Worm (Caenorhabditis elegans): ENCODE results near the gene sre-35.
A peak's percentile ranks its signal among the peaks of the same experiment; 100 is the strongest.

sre-35 gene

DNA sequence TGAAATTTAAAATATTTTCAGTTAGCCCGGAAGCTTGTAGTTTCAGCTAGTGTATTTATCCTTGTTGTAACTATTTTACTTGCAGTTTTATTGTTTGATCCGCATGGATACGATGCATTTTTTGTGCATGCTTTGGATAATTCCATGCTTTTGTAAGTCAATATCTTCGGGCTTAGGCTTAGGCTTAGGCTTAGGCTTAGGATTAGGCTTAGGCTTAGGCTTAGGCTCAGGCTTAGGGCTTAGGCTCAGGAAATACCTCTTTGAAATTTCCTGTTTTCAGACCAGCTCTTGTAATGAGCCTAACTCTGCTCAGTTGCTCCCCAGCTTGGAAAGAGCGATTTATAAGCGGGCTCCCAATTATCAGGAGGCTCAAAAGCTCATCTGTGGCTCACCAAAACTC, 14.4 kb upstream of the sre-35 start, which contains the start of gene srg-16:
srg-16 (plus strand) TSS at position 87 of the 400 bp plus-strand sequence.
- TF ChIP-seq ztf-4 (tag; optimal IDR thresholded peaks at IDR 0.05) (no peak), lin-39 (tag; optimal IDR thresholded peaks at IDR 0.05) (no peak)

DNA sequence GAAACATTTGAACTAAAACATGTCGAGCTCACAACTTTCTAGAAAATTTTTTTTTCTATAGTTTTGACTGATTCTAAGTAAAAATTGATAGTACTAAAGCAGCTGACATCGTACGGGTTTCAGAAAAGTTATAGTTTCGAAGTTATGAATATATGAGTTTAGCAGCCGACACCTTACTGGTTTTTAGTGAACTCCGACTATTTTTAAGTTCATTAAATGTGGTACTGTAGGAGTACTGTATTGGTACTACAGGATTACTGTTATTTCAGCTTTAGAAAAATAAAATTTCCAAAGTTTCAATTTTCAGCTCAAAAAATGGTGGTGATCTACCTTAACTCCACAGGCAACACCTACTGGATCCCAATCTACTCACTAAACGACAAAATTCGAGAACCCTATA, 12.9 kb upstream of the sre-35 start, which contains the start of gene sre-37:
sre-37 (plus strand) TSS at position 301 of the 400 bp plus-strand sequence.
- TF ChIP-seq peb-1 (tag; optimal IDR thresholded peaks at IDR 0.05) (no peak), fos-1 (tag; optimal IDR thresholded peaks at IDR 0.05) (no peak), nhr-129 (tag; optimal IDR thresholded peaks at IDR 0.05) (no peak), elt-3 (tag; optimal IDR thresholded peaks at IDR 0.05) (no peak), Y55F3AM.14 (GFP tag; optimal IDR thresholded peaks at IDR 0.05) (no peak), nhr-237 (tag; optimal IDR thresholded peaks at IDR 0.05) (no peak), unc-62 (GFP tag; optimal IDR thresholded peaks at IDR 0.05) (no peak), egl-27 (tag; optimal IDR thresholded peaks at IDR 0.05) (no peak), mab-5 (tag; optimal IDR thresholded peaks at IDR 0.05) (no peak), nhr-77 (tag; optimal IDR thresholded peaks at IDR 0.05) (no peak), lsy-2 (tag; optimal IDR thresholded peaks at IDR 0.05) (no peak)

DNA sequence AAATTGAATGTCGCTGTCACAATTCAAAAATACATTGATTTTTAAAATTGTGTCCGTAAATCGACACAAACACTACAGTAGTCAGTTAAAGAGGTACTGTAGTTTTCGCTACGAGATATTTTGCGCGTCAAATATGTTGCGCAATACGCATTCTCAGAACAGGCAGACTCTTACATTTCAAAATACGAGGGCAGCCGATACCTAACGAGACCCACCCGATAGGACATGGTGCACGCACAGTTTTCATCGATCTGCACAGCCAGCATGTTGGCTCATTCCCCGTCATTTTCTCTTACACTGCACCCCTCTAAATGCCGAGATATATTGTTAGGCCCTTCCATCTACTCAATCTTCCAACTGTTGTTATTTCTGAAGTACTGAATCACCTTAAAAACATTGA, 9.6 kb upstream of the sre-35 start, which contains the start of gene F15A4.2:
F15A4.2 (plus strand) TSS at position 301 of the 400 bp plus-strand sequence.
- TF ChIP-seq nhr-6 (tag; optimal IDR thresholded peaks at IDR 0.05) (no peak), ztf-4 (tag; optimal IDR thresholded peaks at IDR 0.05) (no peak), nhr-237 (tag; optimal IDR thresholded peaks at IDR 0.05) (no peak), skn-1 (tag; optimal IDR thresholded peaks at IDR 0.05) (no peak), zag-1 (tag; optimal IDR thresholded peaks at IDR 0.05) (no peak), elt-1 (tag; optimal IDR thresholded peaks at IDR 0.05) (no peak), R02D3.7 (tag; optimal IDR thresholded peaks at IDR 0.05) (no peak), nhr-10 (tag; optimal IDR thresholded peaks at IDR 0.05) (no peak), fos-1 (tag; optimal IDR thresholded peaks at IDR 0.05) (no peak), peb-1 (tag; optimal IDR thresholded peaks at IDR 0.05) (no peak)

DNA sequence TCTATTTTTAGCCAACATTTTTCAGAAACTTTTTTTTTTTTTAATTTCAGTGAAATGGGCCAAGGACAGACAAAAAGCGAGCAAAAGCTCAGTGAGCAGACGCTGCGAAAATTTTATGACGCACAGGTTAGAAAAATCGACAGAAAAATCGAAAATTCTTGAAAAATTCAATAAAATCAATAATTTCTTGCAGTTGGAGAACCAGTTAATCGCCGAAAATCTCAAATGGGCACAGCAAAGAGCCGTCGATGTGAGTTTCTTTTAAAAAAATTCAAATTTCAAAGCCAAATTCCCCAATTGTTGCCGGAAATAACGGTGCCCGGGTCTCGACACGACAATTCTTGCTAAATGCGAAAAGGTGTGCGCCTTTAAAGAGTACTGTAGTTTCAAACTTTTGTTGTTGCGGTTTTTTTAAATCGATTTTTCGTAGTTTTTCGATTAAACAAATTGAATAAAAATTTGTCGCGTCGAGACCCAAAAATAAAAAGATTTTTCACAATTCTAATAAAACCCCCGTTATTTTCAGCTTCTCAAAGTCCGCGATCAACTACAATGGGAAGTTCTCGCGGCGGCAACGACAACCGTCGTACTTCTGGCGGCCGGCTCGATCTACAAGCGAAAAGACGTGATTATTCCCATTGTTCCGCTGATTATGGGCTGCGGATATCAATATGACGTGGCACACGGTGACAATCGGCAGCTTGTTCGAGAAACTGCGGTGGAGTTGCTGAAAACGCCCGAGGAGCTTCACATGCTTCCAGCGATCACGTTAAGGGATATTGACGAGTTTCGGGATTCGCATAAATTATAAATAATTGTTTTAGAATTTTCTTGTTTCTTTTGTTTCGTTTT, 8.2 kb upstream of the sre-35 start, which contains the start of gene tag-280:
tag-280 (plus strand) TSS at position 51 of the 852 bp plus-strand sequence.
- TF ChIP-seq ceh-16 (tag; optimal IDR thresholded peaks at IDR 0.05) (no peak), nhr-6 (tag; optimal IDR thresholded peaks at IDR 0.05) (no peak), mdl-1 (tag; optimal IDR thresholded peaks at IDR 0.05) (no peak), nhr-12 (tag; optimal IDR thresholded peaks at IDR 0.05) (no peak)

DNA sequence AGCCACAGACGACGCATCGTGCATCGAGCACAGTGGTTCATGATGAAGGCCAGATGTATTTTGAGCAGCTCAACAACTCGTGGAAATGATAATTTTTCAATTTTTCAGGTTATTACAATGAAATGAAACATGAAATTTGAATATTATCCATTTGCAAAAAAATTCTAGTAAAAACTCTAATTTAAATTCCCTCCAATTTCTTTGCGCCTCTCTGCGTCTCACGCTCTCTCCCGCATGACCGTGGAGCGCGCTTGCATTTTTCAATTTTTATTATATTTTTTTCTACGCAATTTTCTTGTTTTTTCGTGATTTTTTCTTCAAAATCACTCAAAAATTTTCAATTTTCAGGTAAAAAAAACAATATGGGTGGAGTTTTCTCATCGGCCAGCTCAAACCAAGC, 6.8 kb upstream of the sre-35 start, which contains the start of gene tag-281:
tag-281 (plus strand) TSS at position 340 of the 400 bp plus-strand sequence.
- TF ChIP-seq lin-39 (tag; optimal IDR thresholded peaks at IDR 0.05) (no peak), Y55F3AM.14 (GFP tag; optimal IDR thresholded peaks at IDR 0.05) (no peak), nhr-12 (tag; optimal IDR thresholded peaks at IDR 0.05) (no peak), ztf-1 (GFP tag; conservative IDR thresholded peaks at IDR 0.05) (no peak), mdl-1 (tag; optimal IDR thresholded peaks at IDR 0.05) (peak in 1 of 2 experiments; percentile 14), nhr-23 (tag; optimal IDR thresholded peaks at IDR 0.05) (no peak), lsy-2 (tag; optimal IDR thresholded peaks at IDR 0.05) (peak; percentile 86 to 92), alr-1 (tag; optimal IDR thresholded peaks at IDR 0.05) (no peak), elt-1 (tag; optimal IDR thresholded peaks at IDR 0.05) (no peak), nhr-6 (tag; optimal IDR thresholded peaks at IDR 0.05) (peak; percentile 13), ama-1 (optimal IDR thresholded peaks at IDR 0.05) (no peak), R02D3.7 (tag; optimal IDR thresholded peaks at IDR 0.05) (peak; percentile 49), nhr-11 (tag; optimal IDR thresholded peaks at IDR 0.05) (no peak), ceh-16 (tag; optimal IDR thresholded peaks at IDR 0.05) (no peak), lin-11 (tag; optimal IDR thresholded peaks at IDR 0.05) (peak; percentile 66), unc-39 (tag; optimal IDR thresholded peaks at IDR 0.05) (no peak), nhr-237 (tag; optimal IDR thresholded peaks at IDR 0.05) (peak; percentile 49), egl-27 (tag; optimal IDR thresholded peaks at IDR 0.05) (peak; percentile 71), sem-4 (tag; optimal IDR thresholded peaks at IDR 0.05) (peak; percentile 58), nhr-77 (tag; optimal IDR thresholded peaks at IDR 0.05) (no peak), mbf-1 (tag; optimal IDR thresholded peaks at IDR 0.05) (no peak), nhr-21 (tag; optimal IDR thresholded peaks at IDR 0.05) (peak; percentile 72), sma-3 (GFP tag; optimal IDR thresholded peaks at IDR 0.05) (peak; percentile 82), elt-3 (tag; optimal IDR thresholded peaks at IDR 0.05) (no peak), nhr-10 (tag; optimal IDR thresholded peaks at IDR 0.05) (peak; percentile 41), crh-2 (tag; optimal IDR thresholded peaks at IDR 0.05) (peak; percentile 82), lin-13 (GFP tag; optimal IDR thresholded peaks at IDR 0.05) (peak; percentile 85), nhr-129 (tag; optimal IDR thresholded peaks at IDR 0.05) (peak; percentile 40), mab-5 (tag; optimal IDR thresholded peaks at IDR 0.05) (peak; percentile 68), unc-55 (GFP tag; optimal IDR thresholded peaks at IDR 0.05) (peak; percentile 93), sma-9 (GFP tag; optimal IDR thresholded peaks at IDR 0.05) (peak; percentile 86), sma-9 (tag; optimal IDR thresholded peaks at IDR 0.05) (no peak), unc-62 (GFP tag; optimal IDR thresholded peaks at IDR 0.05) (no peak), ztf-11 (tag; optimal IDR thresholded peaks at IDR 0.05) (no peak), fos-1 (tag; optimal IDR thresholded peaks at IDR 0.05) (no peak), dmd-4 (tag; optimal IDR thresholded peaks at IDR 0.05) (no peak), peb-1 (tag; optimal IDR thresholded peaks at IDR 0.05) (no peak), snpc-4 (tag; optimal IDR thresholded peaks at IDR 0.05) (peak; percentile 85), zag-1 (tag; optimal IDR thresholded peaks at IDR 0.05) (peak; percentile 7)

All from whole organism, L2 larva.